Worm (Caenorhabditis elegans) whole organism, L1 larva: ENCODE measurements around the gene F48E8.4.

Experiments
- grh-1 ChIP-seq: fragments of 200-800 bp; sonication (Bioruptor generic); IDR thresholded peaks from 2 replicates; pipeline ENCODE4 v1.3.6; 2022; ENCODE audit warnings: missing genetic modification reagents, missing genetic modification characterization, missing compliant biosample characterization
- hpl-2 ChIP-seq: fragments of 150-350 bp; optimal IDR thresholded peaks from 2 replicates; lab custom pipeline; 2014; ENCODE audit warnings: missing biosample characterization, missing genetic modification reagents, missing genetic modification characterization
- pqm-1 ChIP-seq: sonication (generic microtip); optimal IDR thresholded peaks from 3 replicates; lab custom pipeline; 2017; ENCODE audit warnings: missing biosample characterization, missing genetic modification characterization

DNA sequence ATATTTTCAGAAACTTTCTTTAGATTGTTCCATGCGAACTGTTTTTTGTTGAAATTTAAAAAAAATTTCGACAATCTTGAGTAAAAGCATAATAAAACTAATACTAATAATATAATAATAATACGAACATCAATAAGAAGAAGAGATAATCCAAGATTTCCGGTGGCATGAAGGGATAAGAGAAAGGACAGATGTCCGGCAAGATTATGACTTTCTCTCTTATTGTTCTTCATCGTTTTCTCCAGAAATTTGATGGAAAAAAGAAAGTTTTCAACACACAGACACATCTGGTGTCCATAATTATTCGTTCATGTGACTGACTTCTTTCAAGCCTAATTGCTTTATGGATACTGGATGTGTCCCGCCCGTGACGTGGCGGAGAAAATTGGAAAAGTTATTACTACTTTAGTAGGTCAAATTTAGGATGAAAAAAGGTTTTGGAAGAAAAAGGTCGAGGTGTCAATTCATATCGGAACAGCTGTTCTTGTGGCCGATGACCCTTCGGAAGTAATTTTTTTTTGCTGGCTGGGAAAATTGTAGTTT lies 30.8 kb upstream of the F48E8.4 start:
- no peak for TF ChIP-seq pqm-1
- no peak for TF ChIP-seq hpl-2 (GFP tag; lab: Kevin White, UChicago)
- no peak for TF ChIP-seq grh-1 (GFP tag; lab: Robert Waterston, UW)
